Fruit fly (Drosophila melanogaster): ENCODE results near the gene Sld5.

DNA sequence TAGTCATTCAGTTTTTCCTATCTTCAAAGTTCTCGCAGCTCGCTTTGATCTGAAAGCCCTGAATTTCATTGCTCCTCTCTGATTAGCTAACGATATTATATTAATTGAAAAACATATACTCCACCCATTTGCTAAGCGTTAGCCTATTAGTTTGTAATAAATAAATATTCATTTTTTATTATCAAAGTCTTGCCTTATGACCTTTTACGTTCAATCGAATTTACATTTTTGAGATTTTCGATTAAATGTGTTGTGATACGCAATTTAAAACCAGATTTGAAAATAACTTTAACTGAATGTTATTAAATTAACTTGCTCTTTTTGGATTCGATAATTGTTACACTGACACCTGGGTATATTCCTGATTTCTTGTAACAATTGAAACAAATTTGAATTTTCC lies 6.6 kb upstream of the Sld5 start, which contains the start of gene CG14551:
- no peak for TF ChIP-seq CG7101 (tag; optimal IDR thresholded peaks at IDR 0.05)
- TF ChIP-seq CG5204 (GFP tag; optimal IDR thresholded peaks at IDR 0.05) = no peak
- TF ChIP-seq bab1 (GFP tag; optimal IDR thresholded peaks at IDR 0.05) = no peak
- no peak for TF ChIP-seq ovo (GFP tag; optimal IDR thresholded peaks at IDR 0.05)
- no peak for TF ChIP-seq CG14711 (tag; optimal IDR thresholded peaks at IDR 0.05)
- no peak for TF ChIP-seq CG12768 (GFP tag; optimal IDR thresholded peaks at IDR 0.05)
- no peak for TF ChIP-seq Crg-1 (GFP tag; optimal IDR thresholded peaks at IDR 0.05)

Data from whole organism, adult.